Fruit fly (Drosophila melanogaster) whole organism, pupa: Measurements from ENCODE around the gene IscU.

Source experiments
- CG14655 ChIP-seq: fragments of 200-800 bp; sonication (Bioruptor generic); optimal IDR thresholded peaks from 3 replicates; lab custom pipeline; 2017; ENCODE audit warnings: mild to moderate bottlenecking, missing biosample characterization, missing genetic modification reagents, missing genetic modification characterization
- CG15710 ChIP-seq: fragments of 200-800 bp; sonication (Bioruptor generic); optimal IDR thresholded peaks from 2 replicates; lab custom pipeline; 2018; ENCODE audit warnings: missing biosample characterization, mild to moderate bottlenecking, missing genetic modification characterization, moderate library complexity
- CG32121 ChIP-seq: fragments of 200-800 bp; sonication (Bioruptor generic); IDR thresholded peaks from 2 replicates; pipeline ENCODE4 v1.3.6; 2022; ENCODE audit warnings: missing biosample characterization, missing genetic modification characterization
- CG34367 ChIP-seq: fragments of 200-800 bp; sonication (Bioruptor generic); optimal IDR thresholded peaks from 2 replicates; lab custom pipeline; 2018; ENCODE audit warnings: missing biosample characterization, mild to moderate bottlenecking, missing genetic modification characterization
- CG8159 ChIP-seq: fragments of 200-800 bp; sonication (Bioruptor generic); optimal IDR thresholded peaks from 3 replicates; lab custom pipeline; 2018; ENCODE audit warnings: missing biosample characterization, mild to moderate bottlenecking, missing genetic modification characterization, moderate library complexity
- CG8301 ChIP-seq: fragments of 200-800 bp; sonication (Bioruptor generic); optimal IDR thresholded peaks from 2 replicates; lab custom pipeline; 2018; ENCODE audit warnings: missing biosample characterization, mild to moderate bottlenecking, missing genetic modification characterization
- D1 ChIP-seq: fragments of 200-800 bp; sonication (Bioruptor generic); optimal IDR thresholded peaks from 2 replicates; lab custom pipeline; 2018; ENCODE audit warnings: missing biosample characterization, mild to moderate bottlenecking, missing genetic modification characterization, moderate library complexity
- EcR ChIP-seq: fragments of 200-800 bp; sonication (Bioruptor generic); optimal IDR thresholded peaks from 3 replicates; lab custom pipeline; 2019; ENCODE audit warnings: missing biosample characterization, missing genetic modification characterization, mild to moderate bottlenecking, moderate library complexity, missing genetic modification reagents
- Pif1A ChIP-seq: fragments of 200-800 bp; sonication (Bioruptor generic); optimal IDR thresholded peaks from 3 replicates; lab custom pipeline; 2016; ENCODE audit warnings: missing biosample characterization, missing genetic modification characterization
- Pif1B ChIP-seq: fragments of 200-800 bp; sonication (Bioruptor generic); optimal IDR thresholded peaks from 3 replicates; lab custom pipeline; 2016; ENCODE audit warnings: missing biosample characterization, missing genetic modification characterization
- fd96Ca ChIP-seq: fragments of 200-800 bp; sonication (Bioruptor generic); IDR thresholded peaks from 3 replicates; pipeline ENCODE4 v1.3.6; 2022; ENCODE audit warnings: missing biosample characterization, missing genetic modification characterization
- gl ChIP-seq: fragments of 200-800 bp; sonication (Bioruptor generic); optimal IDR thresholded peaks from 2 replicates; lab custom pipeline; 2018; ENCODE audit warnings: missing biosample characterization, mild to moderate bottlenecking, missing genetic modification characterization
- rn ChIP-seq: fragments of 200-800 bp; sonication (Bioruptor generic); IDR thresholded peaks from 2 replicates; pipeline ENCODE4 v1.3.6; 2022; ENCODE audit warnings: missing biosample characterization, missing genetic modification characterization

DNA sequence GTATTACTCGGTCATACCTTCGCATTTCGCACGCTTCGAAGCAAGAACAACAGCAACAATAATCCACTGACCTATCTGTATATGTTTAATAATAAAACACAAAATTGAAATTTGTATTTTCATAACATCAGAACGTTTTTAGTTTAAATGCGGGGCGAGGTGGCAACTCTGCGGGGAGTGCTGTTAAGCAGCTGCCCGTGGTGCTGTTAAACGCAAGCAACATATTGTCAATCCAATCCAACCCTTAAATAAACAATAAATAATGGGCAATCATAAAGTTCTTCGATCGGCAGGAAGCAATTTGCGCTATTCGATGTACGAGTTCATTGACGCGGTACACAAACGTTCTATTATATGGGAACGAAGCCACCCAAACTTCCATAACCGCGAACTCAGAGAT is 17.9 kb downstream of the IscU start, which contains the start of gene hng2:
- no peak for TF ChIP-seq rn (GFP tag; lab: Robert Waterston, UW)
- no peak for TF ChIP-seq CG8301 (tag; lab: Kevin White, UChicago)
- TF ChIP-seq CG8159 (tag; lab: Kevin White, UChicago) = no peak
- no peak for TF ChIP-seq fd96Ca (GFP tag; lab: Robert Waterston, UW)
- TF ChIP-seq CG32121 (GFP tag; lab: Robert Waterston, UW) = no peak
- no peak for TF ChIP-seq CG34367
- no peak for TF ChIP-seq gl (tag; lab: Kevin White, UChicago)
- TF ChIP-seq CG14655 = no peak
- TF ChIP-seq D1 = no peak
- TF ChIP-seq EcR (GFP tag; lab: Kevin White, UChicago) = no peak
- TF ChIP-seq Pif1A (GFP tag; lab: Kevin White, UChicago) = no peak
- TF ChIP-seq CG15710 (tag; lab: Kevin White, UChicago) = no peak
- TF ChIP-seq Pif1B (GFP tag; lab: Kevin White, UChicago) = no peak
